Fruit fly (Drosophila melanogaster) whole organism, embryonic: ENCODE measurements around the gene CG34293.

Experiments
- Ada2b ChIP-seq: fragments of 200-800 bp; sonication (Bioruptor generic); IDR thresholded peaks from 2 replicates; pipeline ENCODE4 v1.3.6; 2022; ENCODE audit warnings: missing biosample characterization, missing genetic modification characterization
- Asciz ChIP-seq: fragments of 200-800 bp; sonication (Bioruptor generic); optimal IDR thresholded peaks from 2 replicates; lab custom pipeline; 2017; ENCODE audit warnings: missing biosample characterization, mild to moderate bottlenecking, missing genetic modification characterization, missing genetic modification reagents
- CG10267 ChIP-seq: fragments of 200-800 bp; sonication (Bioruptor generic); optimal IDR thresholded peaks from 2 replicates; lab custom pipeline; 2018; ENCODE audit warnings: missing biosample characterization, mild to moderate bottlenecking, missing genetic modification characterization, moderate library complexity
- CG12155 ChIP-seq: fragments of 200-800 bp; sonication (Bioruptor generic); optimal IDR thresholded peaks from 3 replicates; lab custom pipeline; 2016; ENCODE audit warnings: missing biosample characterization, missing genetic modification characterization
- CG13424 ChIP-seq: fragments of 200-800 bp; sonication (Bioruptor generic); optimal IDR thresholded peaks from 2 replicates; lab custom pipeline; 2019; ENCODE audit warnings: missing biosample characterization, mild to moderate bottlenecking, missing genetic modification characterization, moderate library complexity
- CG15073 ChIP-seq: fragments of 200-800 bp; sonication (Bioruptor generic); optimal IDR thresholded peaks from 2 replicates; lab custom pipeline; 2016; ENCODE audit warnings: missing biosample characterization, missing genetic modification characterization
- CG17568 ChIP-seq: fragments of 200-800 bp; sonication (Bioruptor generic); optimal IDR thresholded peaks from 2 replicates; lab custom pipeline; 2018; ENCODE audit warnings: missing biosample characterization, mild to moderate bottlenecking, missing genetic modification characterization, moderate library complexity
- CG2712 ChIP-seq: fragments of 200-800 bp; optimal IDR thresholded peaks from 3 replicates; lab custom pipeline; 2019; ENCODE audit warnings: missing biosample characterization, mild to moderate bottlenecking, missing genetic modification characterization, moderate library complexity
- CG30020 ChIP-seq: fragments of 200-800 bp; optimal IDR thresholded peaks from 2 replicates; lab custom pipeline; 2019; ENCODE audit warnings: missing biosample characterization, mild to moderate bottlenecking, missing genetic modification characterization, moderate library complexity
- CG31388 ChIP-seq: fragments of 200-800 bp; sonication (Bioruptor generic); optimal IDR thresholded peaks from 2 replicates; lab custom pipeline; 2016; ENCODE audit warnings: missing biosample characterization, missing genetic modification characterization
- CG32767 ChIP-seq: fragments of 200-800 bp; sonication (Bioruptor generic); IDR thresholded peaks from 2 replicates; pipeline ENCODE4 v1.3.6; 2022; ENCODE audit warnings: missing biosample characterization, missing genetic modification characterization
- CG33213 ChIP-seq: fragments of 200-800 bp; sonication (Bioruptor generic); optimal IDR thresholded peaks from 3 replicates; lab custom pipeline; 2016; ENCODE audit warnings: missing biosample characterization, missing genetic modification characterization
- CG33557 ChIP-seq: fragments of 200-800 bp; sonication (Bioruptor generic); optimal IDR thresholded peaks from 2 replicates; lab custom pipeline; 2019; ENCODE audit warnings: missing biosample characterization, mild to moderate bottlenecking, missing genetic modification characterization, moderate library complexity
- CG4404 ChIP-seq: fragments of 200-800 bp; sonication (Bioruptor generic); IDR thresholded peaks from 2 replicates; pipeline ENCODE4 v1.3.6; 2022; ENCODE audit warnings: missing biosample characterization, missing genetic modification characterization
- CG4424 ChIP-seq: fragments of 200-800 bp; sonication (Bioruptor generic); optimal IDR thresholded peaks from 3 replicates; lab custom pipeline; 2016; ENCODE audit warnings: missing biosample characterization, missing genetic modification characterization
- CG6272 ChIP-seq: fragments of 200-800 bp; sonication (Bioruptor generic); IDR thresholded peaks from 2 replicates; pipeline ENCODE4 v1.3.6; 2022; ENCODE audit warnings: missing biosample characterization, missing genetic modification characterization
- CG7839 ChIP-seq: fragments of 200-800 bp; sonication (Bioruptor generic); optimal IDR thresholded peaks from 3 replicates; lab custom pipeline; 2018; ENCODE audit warnings: missing biosample characterization, mild to moderate bottlenecking, missing genetic modification characterization, moderate library complexity
- CG7987 ChIP-seq: fragments of 200-800 bp; sonication (Bioruptor generic); optimal IDR thresholded peaks from 2 replicates; lab custom pipeline; 2018; ENCODE audit warnings: missing biosample characterization, mild to moderate bottlenecking, missing genetic modification characterization, moderate library complexity
- CG9727 ChIP-seq: fragments of 200-800 bp; sonication (Bioruptor generic); optimal IDR thresholded peaks from 3 replicates; lab custom pipeline; 2017; ENCODE audit warnings: missing biosample characterization, mild to moderate bottlenecking, missing genetic modification characterization
- CoRest ChIP-seq: fragments of 200-800 bp; sonication (Bioruptor generic); optimal IDR thresholded peaks from 3 replicates; lab custom pipeline; 2018; ENCODE audit warnings: missing biosample characterization, mild to moderate bottlenecking, missing genetic modification characterization, moderate library complexity
- CrebB ChIP-seq: fragments of 200-800 bp; sonication (Bioruptor generic); optimal IDR thresholded peaks from 3 replicates; lab custom pipeline; 2018; ENCODE audit warnings: missing biosample characterization, mild to moderate bottlenecking, missing genetic modification characterization
- HHEX ChIP-seq: fragments of 200-800 bp; sonication (Bioruptor generic); optimal IDR thresholded peaks from 3 replicates; lab custom pipeline; 2017; ENCODE audit warnings: missing biosample characterization, mild to moderate bottlenecking, missing genetic modification characterization, missing genetic modification reagents
- HLH4C ChIP-seq: fragments of 200-800 bp; sonication (Bioruptor generic); IDR thresholded peaks from 3 replicates; pipeline ENCODE4 v1.3.6; 2022; ENCODE audit warnings: missing biosample characterization, missing genetic modification characterization; ENCODE audit not compliant: partially characterized antibody
- HLH54F ChIP-seq: fragments of 200-800 bp; sonication (Bioruptor generic); optimal IDR thresholded peaks from 3 replicates; lab custom pipeline; 2016; ENCODE audit warnings: missing biosample characterization, missing genetic modification characterization
- Hr39 ChIP-seq: fragments of >200 bp; optimal IDR thresholded peaks from 2 replicates; lab custom pipeline; 2017
- Lhr ChIP-seq: fragments of 200-800 bp; sonication (Bioruptor generic); optimal IDR thresholded peaks from 3 replicates; lab custom pipeline; 2017; ENCODE audit warnings: mild to moderate bottlenecking, missing biosample characterization, missing genetic modification reagents, missing genetic modification characterization
- Meics ChIP-seq: fragments of 200-800 bp; sonication (Bioruptor generic); optimal IDR thresholded peaks from 2 replicates; lab custom pipeline; 2017; ENCODE audit warnings: missing biosample characterization, mild to moderate bottlenecking, missing genetic modification characterization
- Pdp1 ChIP-seq, 2 experiments: fragments of 200-800 bp; sonication (Bioruptor generic); optimal IDR thresholded peaks; 3 replicates each; lab custom pipeline; 2016; ENCODE audit warnings: missing biosample characterization in 2 of 2, missing genetic modification characterization in 2 of 2, mild to moderate bottlenecking in 1 of 2, moderate library complexity in 1 of 2
- Sry-δ ChIP-seq: fragments of 200-800 bp; sonication (Bioruptor generic); optimal IDR thresholded peaks from 2 replicates; lab custom pipeline; 2016; ENCODE audit warnings: missing biosample characterization, missing genetic modification characterization
- Tbp ChIP-seq: fragments of >200 bp; optimal IDR thresholded peaks from 2 replicates; lab custom pipeline; 2018; ENCODE audit warnings: missing biosample characterization, missing genetic modification characterization
- Trl ChIP-seq, 3 experiments: fragments of >200 bp in 2 of 3; fragments of 200-800 bp in 1 of 3; sonication (Bioruptor generic) in 1 of 3; optimal IDR thresholded peaks; 2 replicates in 1 of 3; 3 replicates in 2 of 3; lab custom pipeline; 2016 to 2017; ENCODE audit warnings: missing biosample characterization in 1 of 3, missing genetic modification characterization in 1 of 3
- ac ChIP-seq: fragments of 200-800 bp; sonication (Bioruptor generic); optimal IDR thresholded peaks from 3 replicates; lab custom pipeline; 2017; ENCODE audit warnings: missing biosample characterization, mild to moderate bottlenecking, missing genetic modification characterization
- ato ChIP-seq: fragments of 200-800 bp; sonication (Bioruptor generic); IDR thresholded peaks from 2 replicates; pipeline ENCODE4 v1.3.6; 2022; ENCODE audit warnings: missing biosample characterization, missing genetic modification characterization; ENCODE audit not compliant: partially characterized antibody
- fd102C ChIP-seq: fragments of 200-800 bp; sonication (Bioruptor generic); optimal IDR thresholded peaks from 2 replicates; lab custom pipeline; 2018; ENCODE audit warnings: missing biosample characterization, mild to moderate bottlenecking, missing genetic modification characterization, moderate library complexity
- kni ChIP-seq: fragments of 200-800 bp; sonication (Bioruptor generic); optimal IDR thresholded peaks from 3 replicates; lab custom pipeline; 2017; ENCODE audit warnings: mild to moderate bottlenecking, missing biosample characterization, missing genetic modification reagents, missing genetic modification characterization
- lola ChIP-seq, 3 experiments: fragments of >200 bp in 2 of 3; fragments of 200-800 bp in 1 of 3; sonication (Bioruptor generic) in 1 of 3; optimal IDR thresholded peaks; 2 replicates each; lab custom pipeline; 2017 to 2019; ENCODE audit warnings: missing biosample characterization in 3 of 3, missing genetic modification characterization in 3 of 3, mild to moderate bottlenecking in 1 of 3, moderate library complexity in 1 of 3
- maf-S ChIP-seq: fragments of 200-800 bp; sonication (Bioruptor generic); optimal IDR thresholded peaks from 2 replicates; lab custom pipeline; 2016; ENCODE audit warnings: missing biosample characterization, missing genetic modification characterization
- mld ChIP-seq: fragments of 200-800 bp; sonication (Bioruptor generic); IDR thresholded peaks from 3 replicates; pipeline ENCODE4 v1.3.6; 2022; ENCODE audit warnings: missing biosample characterization, missing genetic modification characterization; ENCODE audit not compliant: partially characterized antibody
- nerfin-1 ChIP-seq: fragments of 200-800 bp; sonication (Bioruptor generic); optimal IDR thresholded peaks from 3 replicates; lab custom pipeline; 2019; ENCODE audit warnings: missing biosample characterization, mild to moderate bottlenecking, missing genetic modification characterization, moderate library complexity
- onecut ChIP-seq: fragments of 200-800 bp; sonication (Bioruptor generic); IDR thresholded peaks from 2 replicates; pipeline ENCODE4 v1.3.6; 2022; ENCODE audit warnings: missing biosample characterization, missing genetic modification characterization
- otp ChIP-seq: fragments of 200-800 bp; sonication (Bioruptor generic); IDR thresholded peaks from 3 replicates; pipeline ENCODE4, ENCODE4 v1.3.6; 2022; ENCODE audit warnings: missing biosample characterization, missing genetic modification characterization
- phol ChIP-seq: fragments of 200-800 bp; sonication (Bioruptor generic); optimal IDR thresholded peaks from 3 replicates; lab custom pipeline; 2018; ENCODE audit warnings: missing biosample characterization, mild to moderate bottlenecking, missing genetic modification characterization, moderate library complexity
- slou ChIP-seq: fragments of 200-800 bp; sonication (Bioruptor generic); optimal IDR thresholded peaks from 3 replicates; lab custom pipeline; 2016; ENCODE audit warnings: missing biosample characterization, missing genetic modification characterization
- sr ChIP-seq: fragments of 200-800 bp; sonication (Bioruptor generic); IDR thresholded peaks from 3 replicates; pipeline ENCODE4 v1.3.6; 2022; ENCODE audit warnings: missing biosample characterization, missing genetic modification characterization
- ssp ChIP-seq: fragments of 200-800 bp; sonication (Bioruptor generic); IDR thresholded peaks from 2 replicates; pipeline ENCODE4 v1.3.6; 2022; ENCODE audit warnings: missing biosample characterization, missing genetic modification characterization
- wor ChIP-seq: fragments of 200-800 bp; sonication (Bioruptor generic); IDR thresholded peaks from 2 replicates; pipeline ENCODE4 v1.3.6; 2022; ENCODE audit warnings: missing biosample characterization, missing genetic modification characterization
- yki ChIP-seq: fragments of >200 bp; optimal IDR thresholded peaks from 3 replicates; lab custom pipeline; 2018
- z ChIP-seq: fragments of 200-800 bp; sonication (Bioruptor generic); IDR thresholded peaks from 3 replicates; pipeline ENCODE4 v1.3.6; 2022; ENCODE audit warnings: missing biosample characterization, missing genetic modification characterization
- zfh1 ChIP-seq: fragments of 200-800 bp; sonication (Bioruptor generic); IDR thresholded peaks from 3 replicates; pipeline ENCODE4 v1.3.6; 2022; ENCODE audit warnings: missing biosample characterization, missing genetic modification characterization

The CG34293 gene

dm6 chr3R:27208724-27209343, 43.5 kb upstream of the CG34293 start (continued):
- TF ChIP-seq Asciz (GFP tag; lab: Kevin White, UChicago) (peak; percentile 61), CG13424 (tag; lab: Kevin White, UChicago) (peak; percentile 22), HHEX (peak; percentile 46), CoRest (tag; lab: Kevin White, UChicago) (peak; percentile 19), Meics (peak; percentile 35), onecut (GFP tag; lab: Robert Waterston, UW) (peak; percentile 59), phol (tag; lab: Kevin White, UChicago) (no peak), CG31388 (GFP tag; lab: Kevin White, UChicago) (no peak), kni (GFP tag; lab: Kevin White, UChicago) (peak; percentile 89), wor (GFP tag; lab: Robert Waterston, UW) (no peak), Ada2b (GFP tag; lab: Robert Waterston, UW) (peak; percentile 25; the same call in 1 of the 2 replicates), CG33557 (GFP tag; lab: Kevin White, UChicago) (peak; percentile 64), otp (GFP tag; lab: Robert Waterston, UW) (peak; percentile 76; the same call in 2 of the 3 replicates), CG7839 (tag; lab: Kevin White, UChicago) (peak; percentile 5), sr (GFP tag; lab: Robert Waterston, UW) (peak; percentile 52; the same call in 1 of the 3 replicates), Trl (optimal IDR thresholded peaks at IDR 0.05; lab: Kevin White, UChicago) (no peak), Trl (GFP tag; optimal IDR thresholded peaks at IDR 0.05; lab: Kevin White, UChicago) (peak; percentile 58), ato (no peak), CG10267 (tag; lab: Kevin White, UChicago) (no peak), z (GFP tag; lab: Robert Waterston, UW) (no peak), fd102C (GFP tag; lab: Kevin White, UChicago) (peak; percentile 66), CG15073 (GFP tag; lab: Kevin White, UChicago) (no peak), Hr39 (lab: Kevin White, UChicago) (no peak), CG17568 (GFP tag; lab: Kevin White, UChicago) (peak; percentile 43), CG9727 (GFP tag; lab: Kevin White, UChicago) (peak; percentile 69), HLH54F (GFP tag; lab: Kevin White, UChicago) (no peak), nerfin-1 (tag; lab: Kevin White, UChicago) (peak; percentile 40), slou (GFP tag; lab: Kevin White, UChicago) (no peak), lola (GFP tag; optimal IDR thresholded peaks at IDR 0.05; lab: Kevin White, UChicago) (peak in 1 of 3 experiments; percentile 19), Tbp (GFP tag; lab: Kevin White, UChicago) (no peak), CG4424 (no peak), CG12155 (GFP tag; lab: Kevin White, UChicago) (no peak), Pdp1 (GFP tag; optimal IDR thresholded peaks at IDR 0.05; lab: Kevin White, UChicago) (peak; percentile 2 to 25), ac (GFP tag; lab: Kevin White, UChicago) (peak; percentile 15), zfh1 (peak; percentile 64; the same call in 1 of the 3 replicates), yki (lab: Kevin White, UChicago) (no peak), mld (GFP tag; lab: Robert Waterston, UW) (no peak), ssp (GFP tag; lab: Robert Waterston, UW) (no peak), CG2712 (tag; lab: Kevin White, UChicago) (peak; percentile 20), CG32767 (no peak), CG7987 (GFP tag; lab: Kevin White, UChicago) (peak; percentile 38), HLH4C (GFP tag; lab: Robert Waterston, UW) (no peak), CrebB (peak; percentile 47), Lhr (GFP tag; lab: Kevin White, UChicago) (peak; percentile 44), CG30020 (tag; lab: Kevin White, UChicago) (no peak), CG33213 (GFP tag; lab: Kevin White, UChicago) (peak; percentile 57), CG6272 (GFP tag; lab: Robert Waterston, UW) (no peak), maf-S (peak; percentile 37), CG4404 (GFP tag; lab: Robert Waterston, UW) (peak; percentile 22; the same call in 1 of the 2 replicates), Sry-δ (GFP tag; lab: Kevin White, UChicago) (peak; percentile 19)
